Fruit fly (Drosophila melanogaster): ENCODE results near the gene CG12814.

CG12814 gene

dm6 chr3R:10125477-10125876 lies 63.9 kb downstream of the CG12814 start, which contains the start of gene knk:
Gene knk, minus strand, starts transcription at chr3R:10125664.
- peak; percentile 16 for TF ChIP-seq ovo (GFP tag; optimal IDR thresholded peaks at IDR 0.05)
- no peak for TF ChIP-seq cic (GFP tag; optimal IDR thresholded peaks at IDR 0.05)
- TF ChIP-seq kay (GFP tag; ENCODE audit: borderline replicate concordance), result no peak

DNA sequence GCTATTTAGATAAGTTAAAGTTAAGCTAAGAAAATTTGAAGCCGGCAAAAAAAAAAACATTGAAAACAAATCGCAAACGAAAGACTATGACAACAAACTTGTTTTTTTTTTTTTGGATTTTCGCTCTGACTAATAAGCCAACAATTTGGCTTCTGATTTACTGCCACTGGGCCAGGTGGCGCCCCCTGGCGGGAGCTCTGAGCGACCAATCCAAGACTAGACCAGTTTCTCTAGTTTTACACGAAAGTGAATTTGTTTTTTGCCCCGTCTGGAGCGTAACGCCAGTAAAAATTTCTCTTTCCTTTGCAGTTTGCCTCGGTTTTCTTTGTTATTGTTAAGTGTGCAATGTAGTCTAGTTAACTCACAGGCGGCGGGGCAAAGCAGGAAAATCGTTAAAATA lies 64.6 kb downstream of the CG12814 start:
- TF ChIP-seq CG5204 (GFP tag; optimal IDR thresholded peaks at IDR 0.05), result no peak
- no peak for TF ChIP-seq tj (GFP tag; optimal IDR thresholded peaks at IDR 0.05)
- TF ChIP-seq ovo (GFP tag; optimal IDR thresholded peaks at IDR 0.05), result no peak
- no peak for TF ChIP-seq cic (GFP tag; optimal IDR thresholded peaks at IDR 0.05)
- no peak for TF ChIP-seq CG7101 (tag; optimal IDR thresholded peaks at IDR 0.05)
- no peak for TF ChIP-seq Hr96 (GFP tag; optimal IDR thresholded peaks at IDR 0.05)
- no peak for TF ChIP-seq CG11617 (GFP tag; optimal IDR thresholded peaks at IDR 0.05)
- TF ChIP-seq CG14711 (tag; optimal IDR thresholded peaks at IDR 0.05), result no peak

dm6 chr3R:10121266-10121904 lies 68.0 kb downstream of the CG12814 start, which contains the start of the genes gammaSnap2 and ATPsynepsilonL:
Gene gammaSnap2, minus strand, starts transcription at chr3R:10121400.
Gene ATPsynepsilonL, plus strand, starts transcription at chr3R:10121773.
- no peak for TF ChIP-seq bab1 (GFP tag; optimal IDR thresholded peaks at IDR 0.05)
- no peak for TF ChIP-seq toe (GFP tag; optimal IDR thresholded peaks at IDR 0.05)
- no peak for TF ChIP-seq tj (GFP tag; optimal IDR thresholded peaks at IDR 0.05)
- no peak for TF ChIP-seq ovo (GFP tag; optimal IDR thresholded peaks at IDR 0.05)
- TF ChIP-seq CG33017 (tag; optimal IDR thresholded peaks at IDR 0.05), result no peak
- TF ChIP-seq Clk (GFP tag; optimal IDR thresholded peaks at IDR 0.05), result no peak
- TF ChIP-seq CG14711 (tag; optimal IDR thresholded peaks at IDR 0.05), result no peak
- no peak for TF ChIP-seq Mnt (GFP tag; optimal IDR thresholded peaks at IDR 0.05)
- TF ChIP-seq CG1620 (GFP tag; optimal IDR thresholded peaks at IDR 0.05), result no peak
- TF ChIP-seq CG7045 (GFP tag; optimal IDR thresholded peaks at IDR 0.05), result no peak
- no peak for TF ChIP-seq pad (GFP tag; optimal IDR thresholded peaks at IDR 0.05)
- no peak for TF ChIP-seq CG12768 (GFP tag; optimal IDR thresholded peaks at IDR 0.05)
- no peak for TF ChIP-seq CG7101 (tag; optimal IDR thresholded peaks at IDR 0.05)
- TF ChIP-seq CG5204 (GFP tag; optimal IDR thresholded peaks at IDR 0.05), result no peak
- TF ChIP-seq cic (GFP tag; optimal IDR thresholded peaks at IDR 0.05), result no peak
- no peak for TF ChIP-seq Hr96 (GFP tag; optimal IDR thresholded peaks at IDR 0.05)
- no peak for TF ChIP-seq CG11617 (GFP tag; optimal IDR thresholded peaks at IDR 0.05)
- TF ChIP-seq Crg-1 (GFP tag; optimal IDR thresholded peaks at IDR 0.05), result no peak
- no peak for TF ChIP-seq kay (GFP tag; ENCODE audit: borderline replicate concordance)
- TF ChIP-seq cnc (optimal IDR thresholded peaks at IDR 0.05), result no peak

Measured in whole organism, adult.